Worm (Caenorhabditis elegans): Measurements from ENCODE around the gene nmy-1.
A peak's percentile ranks its signal among the peaks of the same experiment; 100 is the strongest.

The nmy-1 gene

ce11 chrX:2909227-2909626 lies at the start of gene nmy-1:
Gene nmy-1, plus strand, starts transcription at chrX:2909527.
- TF ChIP-seq egl-43 (GFP tag; IDR thresholded peaks at IDR 0.05) (0 out of 2 replicates have a peak, but pooled peaks have one; percentile 9), dmd-8 (GFP tag; IDR thresholded peaks at IDR 0.05) (no peak)

ce11 chrX:2862372-2862771 lies 47.0 kb upstream of the nmy-1 start, which contains the start of gene comt-1:
Gene comt-1, minus strand, starts transcription at chrX:2862472.
- no peak for TF ChIP-seq T20F7.1 (GFP tag; optimal IDR thresholded peaks at IDR 0.05)
- no peak for TF ChIP-seq lin-29 (GFP tag; IDR thresholded peaks at IDR 0.05)
- TF ChIP-seq unc-62 (GFP tag; optimal IDR thresholded peaks at IDR 0.05 in 1 of 2) = no peak
- no peak for TF ChIP-seq unc-62 (tag; optimal IDR thresholded peaks at IDR 0.05)
- TF ChIP-seq rbr-2 (tag; optimal IDR thresholded peaks at IDR 0.05) = no peak
- no peak for TF ChIP-seq php-3 (GFP tag; IDR thresholded peaks at IDR 0.05)
- no peak for TF ChIP-seq fkh-10 (GFP tag; optimal IDR thresholded peaks at IDR 0.05)
- TF ChIP-seq lin-15B (tag; optimal IDR thresholded peaks at IDR 0.05) = no peak
- TF ChIP-seq lin-1 (GFP tag; IDR thresholded peaks at IDR 0.05) = no peak
- TF ChIP-seq pqm-1 (tag; optimal IDR thresholded peaks at IDR 0.05) = no peak
- no peak for TF ChIP-seq ZK337.2 (GFP tag; IDR thresholded peaks at IDR 0.05)
- TF ChIP-seq pha-4 (GFP tag; IDR thresholded peaks at IDR 0.05) = no peak
- no peak for TF ChIP-seq pha-4 (tag; optimal IDR thresholded peaks at IDR 0.05)
- no peak for TF ChIP-seq ctbp-1 (GFP tag; IDR thresholded peaks at IDR 0.05)
- no peak for TF ChIP-seq tra-1 (GFP tag; IDR thresholded peaks at IDR 0.05)
- TF ChIP-seq Y75B8A.6 (GFP tag; IDR thresholded peaks at IDR 0.05) = no peak
- TF ChIP-seq spr-1 (tag; optimal IDR thresholded peaks at IDR 0.05) = no peak
- no peak for TF ChIP-seq zag-1 (tag; optimal IDR thresholded peaks at IDR 0.05)
- TF ChIP-seq nhr-6 (tag; optimal IDR thresholded peaks at IDR 0.05) = no peak

ce11 chrX:2863946-2864345 lies 45.4 kb upstream of the nmy-1 start, which contains the start of gene F53B3.6:
Gene F53B3.6, plus strand, starts transcription at chrX:2864229.
- no peak for TF ChIP-seq zfp-3 (GFP tag; conservative IDR thresholded peaks at IDR 0.05)
- TF ChIP-seq lin-15B (tag; optimal IDR thresholded peaks at IDR 0.05) = no peak
- peak in 1 of 2 experiments; percentile 11 for TF ChIP-seq mdl-1 (tag; optimal IDR thresholded peaks at IDR 0.05)
- no peak for TF ChIP-seq ZK337.2 (GFP tag; IDR thresholded peaks at IDR 0.05)
- no peak for TF ChIP-seq rbr-2 (tag; optimal IDR thresholded peaks at IDR 0.05)
- TF ChIP-seq ceh-20 (GFP tag; IDR thresholded peaks at IDR 0.05) = no peak
- no peak for TF ChIP-seq nhr-48 (tag; optimal IDR thresholded peaks at IDR 0.05)
- TF ChIP-seq hlh-11 (tag; optimal IDR thresholded peaks at IDR 0.05) = peak; percentile 60
- TF ChIP-seq nhr-28 (tag; optimal IDR thresholded peaks at IDR 0.05) = peak; percentile 22
- TF ChIP-seq nhr-41 (GFP tag; IDR thresholded peaks at IDR 0.05) = no peak
- TF ChIP-seq php-3 (GFP tag; IDR thresholded peaks at IDR 0.05) = no peak
- TF ChIP-seq ceh-44 (GFP tag; IDR thresholded peaks at IDR 0.05) = no peak
- TF ChIP-seq mes-2 (tag; optimal IDR thresholded peaks at IDR 0.05; ENCODE audit: poor library complexity, severe bottlenecking) = no peak
- TF ChIP-seq D1046.2 (GFP tag; IDR thresholded peaks at IDR 0.05) = no peak
- no peak for TF ChIP-seq nhr-11 (tag; optimal IDR thresholded peaks at IDR 0.05)
- TF ChIP-seq unc-130 (GFP tag; optimal IDR thresholded peaks at IDR 0.05) = no peak
- peak in 1 of 2 experiments; percentile 56 for TF ChIP-seq unc-62 (GFP tag; optimal IDR thresholded peaks at IDR 0.05 in 1 of 2)
- no peak for TF ChIP-seq unc-62 (tag; optimal IDR thresholded peaks at IDR 0.05)
- no peak for TF ChIP-seq ceh-32 (tag; optimal IDR thresholded peaks at IDR 0.05; ENCODE audit: poor library complexity)
- TF ChIP-seq ctbp-1 (GFP tag; IDR thresholded peaks at IDR 0.05) = no peak
- TF ChIP-seq dve-1 (tag; optimal IDR thresholded peaks at IDR 0.05; ENCODE audit: insufficient read depth) = no peak
- TF ChIP-seq nhr-102 (tag; optimal IDR thresholded peaks at IDR 0.05) = no peak
- TF ChIP-seq F44E2.7 (GFP tag; IDR thresholded peaks at IDR 0.05) = no peak
